Fruit fly (Drosophila melanogaster): ENCODE measurements around the gene CG33648.

Gene CG33648

DNA sequence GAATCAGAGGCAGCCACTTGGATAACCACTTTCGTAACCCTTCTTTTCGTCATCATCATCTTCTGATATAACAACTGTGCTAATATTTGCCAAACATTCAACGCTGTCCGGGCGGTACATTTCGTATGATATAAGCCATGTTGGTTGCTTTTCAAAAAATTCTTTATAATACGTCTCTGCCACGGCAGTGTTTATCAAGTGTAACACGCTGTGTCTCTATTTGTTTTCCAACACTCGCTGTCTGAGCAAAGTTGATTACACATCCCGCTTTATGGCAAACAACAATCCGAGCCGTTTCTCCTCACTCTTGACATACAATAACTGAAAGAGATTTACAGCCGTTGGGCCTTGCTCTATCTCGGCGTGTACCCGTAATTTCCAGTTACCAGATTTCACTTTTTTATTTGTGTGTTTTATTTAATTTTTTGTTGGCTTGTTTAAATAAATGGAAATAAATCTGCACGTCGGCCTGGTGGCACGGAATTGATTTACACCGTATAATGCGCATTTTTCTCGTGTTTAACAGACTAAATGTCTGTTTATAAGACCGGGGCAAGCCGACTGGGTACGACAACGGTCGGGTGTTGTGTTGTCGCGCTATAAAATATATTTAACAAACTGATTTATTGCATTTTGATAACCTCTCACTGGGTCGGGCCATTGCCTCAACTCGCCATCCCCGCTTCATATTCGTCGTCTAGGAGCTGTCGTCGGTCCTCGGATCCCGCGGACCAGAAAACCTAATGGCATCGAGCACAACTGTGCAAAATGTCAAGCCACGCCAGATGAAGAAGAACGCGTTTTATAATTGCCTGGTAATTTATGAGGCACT is 18.9 kb upstream of the CG33648 start (continued):
- TF ChIP-seq sob (GFP tag; IDR thresholded peaks at IDR 0.05) (peak; percentile 82), ATbp (GFP tag; optimal IDR thresholded peaks at IDR 0.05) (peak; percentile 97), CG9727 (GFP tag; optimal IDR thresholded peaks at IDR 0.05) (peak; percentile 89), trh (GFP tag; optimal IDR thresholded peaks at IDR 0.05) (peak; percentile 91), CG6272 (GFP tag; IDR thresholded peaks at IDR 0.05) (no peak), Fer1 (GFP tag; optimal IDR thresholded peaks at IDR 0.05) (peak; percentile 88), CG11695 (GFP tag; IDR thresholded peaks at IDR 0.05) (peak; percentile 80), btn (GFP tag; optimal IDR thresholded peaks at IDR 0.05) (peak; percentile 64), CG6765 (GFP tag; optimal IDR thresholded peaks at IDR 0.05) (peak; percentile 84), Ravus (GFP tag; IDR thresholded peaks at IDR 0.05) (no peak), CG17802 (tag; optimal IDR thresholded peaks at IDR 0.05) (peak; percentile 64), vnd (GFP tag; IDR thresholded peaks at IDR 0.05; ENCODE audit: partially characterized antibody) (no peak), CG2199 (GFP tag; IDR thresholded peaks at IDR 0.05) (peak; percentile 84), lmd (GFP tag; IDR thresholded peaks at IDR 0.05) (peak; percentile 30; the same call in 1 of the 2 replicates), zfh2 (GFP tag; optimal IDR thresholded peaks at IDR 0.05) (peak; percentile 46)

DNA sequence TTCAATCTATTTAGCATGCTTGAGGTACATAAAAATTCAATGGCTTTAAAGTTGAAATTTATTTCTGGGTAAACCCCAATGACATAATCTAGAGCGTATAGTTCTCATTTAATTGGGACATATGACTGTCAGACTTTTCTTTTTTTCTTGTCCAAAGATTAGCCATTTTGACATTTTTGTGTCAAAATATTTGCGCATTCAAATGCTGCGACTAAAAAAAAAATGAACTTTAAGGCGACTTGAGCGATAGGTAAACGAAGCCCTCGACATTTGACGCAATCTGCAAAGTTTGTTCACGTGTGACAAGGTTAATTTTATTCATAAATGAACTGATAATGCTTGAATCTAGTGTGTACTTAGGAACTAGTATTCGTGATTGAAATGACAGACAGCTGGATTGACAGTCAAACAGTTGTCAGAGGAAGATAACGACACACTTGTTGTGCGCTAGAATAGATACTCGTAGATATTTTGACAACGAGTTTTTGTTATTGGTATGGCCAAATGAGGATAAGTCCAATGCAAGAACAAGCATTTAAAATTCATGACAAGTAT is 18.0 kb upstream of the CG33648 start:
- no peak for TF ChIP-seq CG18011 (GFP tag; optimal IDR thresholded peaks at IDR 0.05)
- peak; percentile 24 for TF ChIP-seq mirr (GFP tag; optimal IDR thresholded peaks at IDR 0.05)
- no peak for TF ChIP-seq Usf (GFP tag; optimal IDR thresholded peaks at IDR 0.05)
- no peak for TF ChIP-seq ERR (GFP tag; optimal IDR thresholded peaks at IDR 0.05)
- no peak for TF ChIP-seq HLH54F (GFP tag; optimal IDR thresholded peaks at IDR 0.05)
- no peak for TF ChIP-seq Dad (GFP tag; optimal IDR thresholded peaks at IDR 0.05)
- TF ChIP-seq Ets65A (GFP tag) = peak; percentile 0
- TF ChIP-seq cwo (GFP tag; optimal IDR thresholded peaks at IDR 0.05) = peak; percentile 34
- no peak for TF ChIP-seq CG9817 (tag; optimal IDR thresholded peaks at IDR 0.05)
- peak in 1 of 2 experiments; percentile 44 for TF ChIP-seq Pdp1 (GFP tag; optimal IDR thresholded peaks at IDR 0.05)
- TF ChIP-seq CG6791 (GFP tag; IDR thresholded peaks at IDR 0.05; ENCODE audit: partially characterized antibody) = no peak
- TF ChIP-seq pb (GFP tag; optimal IDR thresholded peaks at IDR 0.05) = no peak
- no peak for TF ChIP-seq chm (GFP tag; IDR thresholded peaks at IDR 0.05)
- TF ChIP-seq lab (GFP tag; optimal IDR thresholded peaks at IDR 0.05) = peak; percentile 17
- TF ChIP-seq Bdp1 (GFP tag; optimal IDR thresholded peaks at IDR 0.05) = no peak
- no peak for TF ChIP-seq CG6272 (GFP tag; IDR thresholded peaks at IDR 0.05)
- TF ChIP-seq tgo (GFP tag; IDR thresholded peaks at IDR 0.05) = no peak
- TF ChIP-seq CG6654 (GFP tag; optimal IDR thresholded peaks at IDR 0.05) = no peak
- TF ChIP-seq Fer3 (tag; optimal IDR thresholded peaks at IDR 0.05) = no peak
- TF ChIP-seq chn (GFP tag; optimal IDR thresholded peaks at IDR 0.05) = no peak
- TF ChIP-seq CG8290 (GFP tag; optimal IDR thresholded peaks at IDR 0.05) = no peak
- TF ChIP-seq CG8290 (tag; optimal IDR thresholded peaks at IDR 0.05) = peak in 1 of 2 experiments; percentile 23
- TF ChIP-seq Abd-B (GFP tag; optimal IDR thresholded peaks at IDR 0.05) = no peak
- no peak for TF ChIP-seq br (optimal IDR thresholded peaks at IDR 0.05)
- TF ChIP-seq HLH4C (GFP tag; IDR thresholded peaks at IDR 0.05; ENCODE audit: partially characterized antibody) = no peak
- TF ChIP-seq CG4424 (GFP tag; optimal IDR thresholded peaks at IDR 0.05) = no peak
- TF ChIP-seq CG10543 (GFP tag; optimal IDR thresholded peaks at IDR 0.05) = no peak
- TF ChIP-seq Dbx (GFP tag; IDR thresholded peaks at IDR 0.05) = no peak
- TF ChIP-seq hkb (optimal IDR thresholded peaks at IDR 0.05) = no peak
- no peak for TF ChIP-seq hkb (GFP tag; IDR thresholded peaks at IDR 0.05)
- no peak for TF ChIP-seq NfI (GFP tag; optimal IDR thresholded peaks at IDR 0.05)
- TF ChIP-seq CG7357 (GFP tag; IDR thresholded peaks at IDR 0.05) = no peak
- TF ChIP-seq inv (GFP tag; IDR thresholded peaks at IDR 0.05; ENCODE audit: partially characterized antibody) = no peak
- TF ChIP-seq scrt (GFP tag; optimal IDR thresholded peaks at IDR 0.05) = no peak
- no peak for TF ChIP-seq Spps (tag; optimal IDR thresholded peaks at IDR 0.05)

All from whole organism, embryonic.